Worm (Caenorhabditis elegans): ENCODE results near the gene R02D5.1.

DNA sequence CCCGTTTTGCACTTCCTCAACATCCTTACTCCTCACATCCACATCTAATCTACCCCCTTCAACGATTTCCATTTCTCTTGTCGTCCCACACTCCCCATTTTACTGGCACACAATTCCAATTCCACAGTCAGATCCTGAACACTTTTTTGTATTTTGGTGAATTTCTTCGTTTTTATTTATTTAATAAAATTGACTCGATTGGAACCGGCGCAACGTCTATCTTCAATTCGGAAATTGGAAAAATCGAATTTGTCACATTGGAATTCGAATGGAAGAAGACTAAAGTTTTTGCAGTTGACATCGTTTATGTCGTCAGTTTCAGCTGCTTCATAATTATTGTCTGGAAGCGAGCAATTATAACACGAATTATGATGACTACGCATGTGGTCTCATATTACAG lies 19.2 kb downstream of the R02D5.1 start:
- TF ChIP-seq fkh-10 (GFP tag; optimal IDR thresholded peaks at IDR 0.05) (no peak), ama-1 (optimal IDR thresholded peaks at IDR 0.05) (no peak), lin-15B (tag; optimal IDR thresholded peaks at IDR 0.05) (no peak), nhr-12 (tag; optimal IDR thresholded peaks at IDR 0.05) (no peak), nhr-76 (tag; optimal IDR thresholded peaks at IDR 0.05) (no peak), nhr-11 (tag; optimal IDR thresholded peaks at IDR 0.05) (no peak), nhr-77 (tag; optimal IDR thresholded peaks at IDR 0.05) (no peak), sea-2 (GFP tag; optimal IDR thresholded peaks at IDR 0.05) (no peak), aly-2 (tag; optimal IDR thresholded peaks at IDR 0.05) (no peak), fos-1 (tag; optimal IDR thresholded peaks at IDR 0.05) (no peak), pha-4 (tag; optimal IDR thresholded peaks at IDR 0.05) (no peak)
